Worm (Caenorhabditis elegans) whole organism, L4 larva: ENCODE data around the gene H37A05.2.

ENCODE experiments used
- D1046.2 ChIP-seq: fragments of 200-800 bp; sonication (Bioruptor generic); IDR thresholded peaks from 2 replicates; pipeline ENCODE4 v1.3.6; 2022; ENCODE audit warnings: missing genetic modification characterization, missing compliant biosample characterization
- F10B5.3 ChIP-seq: sonication (generic microtip); optimal IDR thresholded peaks from 2 replicates; lab custom pipeline; 2016; ENCODE audit warnings: mild to moderate bottlenecking, missing genetic modification characterization, missing compliant biosample characterization
- F37D6.2 ChIP-seq: sonication (generic microtip); optimal IDR thresholded peaks from 2 replicates; lab custom pipeline; 2016; ENCODE audit warnings: mild to moderate bottlenecking, missing genetic modification characterization, missing compliant biosample characterization
- T26A8.4 ChIP-seq: fragments of 200-800 bp; sonication (Bioruptor generic); IDR thresholded peaks from 2 replicates; pipeline ENCODE4 v1.3.6; 2022; ENCODE audit warnings: missing genetic modification characterization, missing compliant biosample characterization
- Y105C5A.15 ChIP-seq: fragments of 200-800 bp; sonication (Bioruptor generic); IDR thresholded peaks from 2 replicates; pipeline ENCODE4 v1.3.6; 2022; ENCODE audit warnings: missing genetic modification characterization, missing compliant biosample characterization
- Y75B8A.6 ChIP-seq: fragments of 200-800 bp; sonication (Bioruptor generic); IDR thresholded peaks from 2 replicates; pipeline ENCODE4 v1.3.6; 2022; ENCODE audit warnings: missing genetic modification reagents, missing genetic modification characterization, missing compliant biosample characterization
- ZK337.2 ChIP-seq: fragments of 200-800 bp; sonication (Bioruptor generic); IDR thresholded peaks from 2 replicates; pipeline ENCODE4 v1.3.6; 2022; ENCODE audit warnings: missing genetic modification reagents, missing genetic modification characterization, missing compliant biosample characterization
- aha-1 ChIP-seq: fragments of 150-350 bp; peaks from one replicate; lab custom pipeline; 2014; ENCODE audit warnings: missing biosample characterization, missing genetic modification characterization
- ama-1 ChIP-seq: fragments of 150-350 bp; optimal IDR thresholded peaks from 2 replicates; lab custom pipeline; 2014; ENCODE audit warnings: inconsistent platforms, mixed read lengths
- attf-4 ChIP-seq: sonication (generic microtip); optimal IDR thresholded peaks from 3 replicates; lab custom pipeline; 2017; ENCODE audit warnings: missing biosample characterization, missing genetic modification characterization
- ceh-32 ChIP-seq: sonication (generic microtip); optimal IDR thresholded peaks from 2 replicates; lab custom pipeline; 2016; ENCODE audit warnings: mild to moderate bottlenecking, missing genetic modification characterization, missing compliant biosample characterization; ENCODE audit not compliant: poor library complexity
- ceh-62 ChIP-seq: sonication (generic microtip); optimal IDR thresholded peaks from 2 replicates; lab custom pipeline; 2017; ENCODE audit warnings: missing biosample characterization, missing genetic modification characterization
- ces-1 ChIP-seq: fragments of 150-350 bp; sonication (generic microtip); optimal IDR thresholded peaks from 4 replicates; lab custom pipeline; 2014; ENCODE audit warnings: missing biosample characterization, missing genetic modification reagents, missing genetic modification characterization
- daf-16 ChIP-seq, 3 experiments: sonication (generic microtip); optimal IDR thresholded peaks; 2 replicates each; lab custom pipeline; 2016 to 2017; ENCODE audit warnings: missing genetic modification characterization in 3 of 3, missing genetic modification reagents in 3 of 3, mild to moderate bottlenecking in 2 of 3, missing compliant biosample characterization in 2 of 3, missing biosample characterization in 1 of 3, moderate library complexity in 1 of 3
- daf-19 ChIP-seq: fragments of 200-800 bp; sonication (Bioruptor generic); conservative IDR thresholded peaks from 2 replicates; pipeline ENCODE4 v1.3.6; 2022; ENCODE audit warnings: missing genetic modification characterization, missing compliant biosample characterization
- dmd-6 ChIP-seq: fragments of 200-800 bp; sonication (Bioruptor generic); IDR thresholded peaks from 2 replicates; pipeline ENCODE4 v1.3.6; 2022; ENCODE audit warnings: missing genetic modification reagents, missing genetic modification characterization, missing compliant biosample characterization
- dpl-1 ChIP-seq: fragments of 150-350 bp; optimal IDR thresholded peaks from 2 replicates; lab custom pipeline; 2014; ENCODE audit warnings: missing biosample characterization, missing genetic modification reagents, missing genetic modification characterization
- duxl-1 ChIP-seq: sonication (generic microtip); optimal IDR thresholded peaks from 2 replicates; lab custom pipeline; 2016; ENCODE audit warnings: mild to moderate bottlenecking, missing genetic modification characterization, moderate library complexity, missing compliant biosample characterization; ENCODE audit not compliant: poor library complexity
- dve-1 ChIP-seq: sonication (generic microtip); optimal IDR thresholded peaks from 2 replicates; lab custom pipeline; 2017; ENCODE audit warnings: antibody characterized with exemption, mild to moderate bottlenecking, missing genetic modification characterization, missing compliant biosample characterization; ENCODE audit not compliant: insufficient read depth
- egl-27 ChIP-seq: sonication (generic microtip); optimal IDR thresholded peaks from 3 replicates; lab custom pipeline; 2017; ENCODE audit warnings: missing biosample characterization, missing genetic modification reagents, missing genetic modification characterization
- fos-1 ChIP-seq: fragments of 150-350 bp; optimal IDR thresholded peaks from 2 replicates; lab custom pipeline; 2014; ENCODE audit warnings: missing biosample characterization, missing genetic modification characterization
- gei-8 ChIP-seq: fragments of 200-800 bp; sonication (Bioruptor generic); optimal IDR thresholded peaks from 2 replicates; lab custom pipeline; 2018; ENCODE audit warnings: mild to moderate bottlenecking, missing genetic modification characterization, missing compliant biosample characterization
- hlh-11 ChIP-seq: fragments of 200-800 bp; sonication (Bioruptor generic); optimal IDR thresholded peaks from 2 replicates; lab custom pipeline; 2018; ENCODE audit warnings: mild to moderate bottlenecking, missing genetic modification characterization, missing compliant biosample characterization
- lin-13 ChIP-seq: fragments of 150-350 bp; optimal IDR thresholded peaks from 2 replicates; lab custom pipeline; 2014; ENCODE audit warnings: missing biosample characterization, missing genetic modification reagents, missing genetic modification characterization
- lin-29 ChIP-seq: fragments of 200-800 bp; sonication (Bioruptor generic); IDR thresholded peaks from 2 replicates; pipeline ENCODE4 v1.3.6; 2022; ENCODE audit warnings: missing genetic modification reagents, missing genetic modification characterization, missing compliant biosample characterization
- lin-39 ChIP-seq: fragments of 150-350 bp; optimal IDR thresholded peaks from 2 replicates; lab custom pipeline; 2014; ENCODE audit warnings: missing biosample characterization, missing genetic modification reagents, missing genetic modification characterization
- mdl-1 ChIP-seq, 2 experiments: fragments of 150-350 bp in 1 of 2; sonication (generic microtip) in 1 of 2; optimal IDR thresholded peaks; 2 replicates each; lab custom pipeline; 2014 to 2017; ENCODE audit warnings: missing biosample characterization in 2 of 2, missing genetic modification characterization in 2 of 2
- mdt-29 ChIP-seq: fragments of 200-800 bp; sonication (Bioruptor generic); IDR thresholded peaks from 2 replicates; pipeline ENCODE4 v1.3.6; 2022; ENCODE audit warnings: missing genetic modification reagents, missing genetic modification characterization, missing compliant biosample characterization
- mep-1 ChIP-seq: fragments of 150-350 bp; sonication (generic microtip); optimal IDR thresholded peaks from 3 replicates; lab custom pipeline; 2014; ENCODE audit warnings: missing biosample characterization, missing genetic modification characterization
- mxl-2 ChIP-seq: fragments of 200-800 bp; sonication (Bioruptor generic); conservative IDR thresholded peaks from 2 replicates; pipeline ENCODE4 v1.3.6; 2022; ENCODE audit warnings: missing genetic modification reagents, missing genetic modification characterization, missing compliant biosample characterization
- mxl-3 ChIP-seq: fragments of 200-800 bp; sonication (Bioruptor generic); optimal IDR thresholded peaks from 2 replicates; lab custom pipeline; 2018; ENCODE audit warnings: mild to moderate bottlenecking, missing genetic modification characterization, missing compliant biosample characterization
- nhr-10 ChIP-seq: fragments of 150-350 bp; optimal IDR thresholded peaks from 2 replicates; lab custom pipeline; 2014; ENCODE audit warnings: missing biosample characterization, missing genetic modification characterization
- nhr-111 ChIP-seq: fragments of 200-800 bp; sonication (Bioruptor generic); optimal IDR thresholded peaks from 2 replicates; lab custom pipeline; 2018; ENCODE audit warnings: mild to moderate bottlenecking, missing genetic modification characterization, missing compliant biosample characterization
- nhr-237 ChIP-seq: sonication (generic microtip); optimal IDR thresholded peaks from 2 replicates; lab custom pipeline; 2017; ENCODE audit warnings: missing biosample characterization, missing genetic modification characterization
- nhr-28 ChIP-seq: fragments of 150-350 bp; optimal IDR thresholded peaks from 2 replicates; lab custom pipeline; 2014; ENCODE audit warnings: missing biosample characterization, missing genetic modification characterization
- nhr-42 ChIP-seq: fragments of 200-800 bp; sonication (Bioruptor generic); IDR thresholded peaks from 2 replicates; pipeline ENCODE4 v1.3.6; 2022; ENCODE audit warnings: missing genetic modification characterization, missing compliant biosample characterization
- nhr-6 ChIP-seq: fragments of 150-350 bp; optimal IDR thresholded peaks from 2 replicates; lab custom pipeline; 2014; ENCODE audit warnings: missing biosample characterization, missing genetic modification characterization
- nhr-76 ChIP-seq: fragments of 150-350 bp; optimal IDR thresholded peaks from 2 replicates; lab custom pipeline; 2014; ENCODE audit warnings: missing biosample characterization, missing genetic modification characterization
- pha-4 ChIP-seq, 2 experiments: fragments of 150-350 bp in 1 of 2; fragments of 200-800 bp in 1 of 2; sonication (Bioruptor generic) in 1 of 2; IDR thresholded peaks in 1 of 2; optimal IDR thresholded peaks in 1 of 2; 2 replicates each; pipeline versions ENCODE4 v1.3.6 to Lab custom; 2014 to 2022; ENCODE audit warnings: missing genetic modification characterization in 2 of 2, missing genetic modification reagents in 2 of 2, missing biosample characterization in 1 of 2, missing compliant biosample characterization in 1 of 2
- pqm-1 ChIP-seq: sonication (generic microtip); optimal IDR thresholded peaks from 2 replicates; lab custom pipeline; 2017; ENCODE audit warnings: missing biosample characterization, missing genetic modification characterization
- sdz-12 ChIP-seq: fragments of 200-800 bp; sonication (Bioruptor generic); optimal IDR thresholded peaks from 2 replicates; lab custom pipeline; 2018; ENCODE audit warnings: mild to moderate bottlenecking, missing genetic modification characterization, missing compliant biosample characterization
- snpc-1.2 ChIP-seq: fragments of 200-800 bp; sonication (Bioruptor generic); IDR thresholded peaks from 2 replicates; pipeline ENCODE4 v1.3.6; 2022; ENCODE audit warnings: missing genetic modification reagents, missing genetic modification characterization, missing compliant biosample characterization
- spr-1 ChIP-seq: sonication (generic microtip); optimal IDR thresholded peaks from 2 replicates; lab custom pipeline; 2016; ENCODE audit warnings: mild to moderate bottlenecking, missing genetic modification characterization, missing compliant biosample characterization
- tra-1 ChIP-seq: fragments of 200-800 bp; sonication (Bioruptor generic); IDR thresholded peaks from 2 replicates; pipeline ENCODE4 v1.3.6; 2022; ENCODE audit warnings: missing genetic modification reagents, missing genetic modification characterization, missing compliant biosample characterization
- zag-1 ChIP-seq: fragments of 150-350 bp; optimal IDR thresholded peaks from 2 replicates; lab custom pipeline; 2014; ENCODE audit warnings: missing biosample characterization, missing genetic modification characterization
- zip-11 ChIP-seq: fragments of 200-800 bp; sonication (Bioruptor generic); IDR thresholded peaks from 2 replicates; pipeline ENCODE4 v1.3.6; 2022; ENCODE audit warnings: missing genetic modification characterization, missing compliant biosample characterization
- ztf-11 ChIP-seq: fragments of 150-350 bp; optimal IDR thresholded peaks from 2 replicates; lab custom pipeline; 2014; ENCODE audit warnings: missing biosample characterization, missing genetic modification characterization
- ztf-7 ChIP-seq: fragments of 150-350 bp; optimal IDR thresholded peaks from 2 replicates; lab custom pipeline; 2014; ENCODE audit warnings: missing biosample characterization, missing genetic modification characterization

Gene H37A05.2

ce11 chrV:13645848-13646578 lies 12.0 kb upstream of the H37A05.2 start (continued):
- TF ChIP-seq Y105C5A.15 (GFP tag; lab: Robert Waterston, UW) (no peak), daf-19 (no peak), snpc-1.2 (GFP tag; lab: Robert Waterston, UW) (peak; percentile 38; the same call in 1 of the 2 replicates), nhr-237 (tag; lab: Kevin White, UChicago) (no peak), nhr-6 (no peak), pha-4 (GFP tag; IDR thresholded peaks at IDR 0.05; lab: Robert Waterston, UW) (peak; percentile 100), pha-4 (tag; optimal IDR thresholded peaks at IDR 0.05; lab: Kevin White, UChicago) (no peak), tra-1 (GFP tag; lab: Robert Waterston, UW) (peak; percentile 68), nhr-10 (tag; lab: Kevin White, UChicago) (no peak), mdl-1 (tag; optimal IDR thresholded peaks at IDR 0.05; lab: Kevin White, UChicago) (no peak), ces-1 (no peak), dmd-6 (GFP tag; lab: Robert Waterston, UW) (no peak), hlh-11 (tag; lab: Kevin White, UChicago) (no peak), egl-27 (tag; lab: Kevin White, UChicago) (no peak), mxl-2 (GFP tag; lab: Robert Waterston, UW) (0 out of 2 replicates have a peak, but pooled peaks have one; percentile 33), mep-1 (tag; lab: Kevin White, UChicago) (no peak), dpl-1 (GFP tag; lab: Kevin White, UChicago) (no peak), nhr-111 (GFP tag; lab: Kevin White, UChicago) (no peak), spr-1 (tag; lab: Kevin White, UChicago) (no peak), lin-13 (GFP tag; lab: Kevin White, UChicago) (no peak), ama-1 (lab: Kevin White, UChicago) (no peak), zip-11 (GFP tag; lab: Robert Waterston, UW) (no peak; the same call in 1 of the 2 replicates), zag-1 (no peak), ztf-7 (tag; lab: Kevin White, UChicago) (no peak), ztf-11 (no peak), nhr-76 (no peak), duxl-1 (no peak)

ce11 chrV:13638040-13638439 lies 4.0 kb upstream of the H37A05.2 start:
- peak; percentile 78 for TF ChIP-seq dmd-6 (GFP tag; lab: Robert Waterston, UW)
- peak; percentile 37 for TF ChIP-seq dve-1 (tag; lab: Kevin White, UChicago)
- no peak for TF ChIP-seq ama-1 (lab: Kevin White, UChicago)
- no peak for TF ChIP-seq F37D6.2
- TF ChIP-seq mdt-29 (GFP tag; lab: Robert Waterston, UW), result no peak
- no peak for TF ChIP-seq snpc-1.2 (GFP tag; lab: Robert Waterston, UW)
- no peak for TF ChIP-seq daf-16 (GFP tag; optimal IDR thresholded peaks at IDR 0.05; lab: Kevin White, UChicago)
- TF ChIP-seq daf-16 (tag; optimal IDR thresholded peaks at IDR 0.05; lab: Kevin White, UChicago), result peak; percentile 43
- no peak for TF ChIP-seq sdz-12
- TF ChIP-seq nhr-28 (tag; lab: Kevin White, UChicago), result peak; percentile 69
- TF ChIP-seq lin-39 (tag; lab: Kevin White, UChicago), result no peak
- TF ChIP-seq pqm-1 (tag; lab: Kevin White, UChicago), result peak; percentile 69
- no peak for TF ChIP-seq T26A8.4
- no peak for TF ChIP-seq ceh-32 (tag; lab: Kevin White, UChicago)
- TF ChIP-seq hlh-11 (tag; lab: Kevin White, UChicago), result peak; percentile 9

- no peak for TF ChIP-seq F37D6.2
- no peak for TF ChIP-seq fos-1 (tag; lab: Kevin White, UChicago)
- TF ChIP-seq mxl-3, result no peak
- TF ChIP-seq lin-29 (GFP tag; lab: Robert Waterston, UW), result no peak
- no peak for TF ChIP-seq mdt-29 (GFP tag; lab: Robert Waterston, UW)
- TF ChIP-seq D1046.2, result no peak
- TF ChIP-seq aha-1 (tag; lab: Kevin White, UChicago), result no peak
- TF ChIP-seq nhr-237 (tag; lab: Kevin White, UChicago), result no peak
- no peak for TF ChIP-seq attf-4 (tag; lab: Kevin White, UChicago)
- no peak for TF ChIP-seq Y75B8A.6 (GFP tag; lab: Robert Waterston, UW)
- no peak for TF ChIP-seq nhr-42 (GFP tag; lab: Robert Waterston, UW)
- no peak for TF ChIP-seq nhr-10 (tag; lab: Kevin White, UChicago)
- no peak for TF ChIP-seq F10B5.3 (tag; lab: Kevin White, UChicago)
- no peak for TF ChIP-seq ZK337.2 (GFP tag; lab: Robert Waterston, UW)
- TF ChIP-seq ceh-62 (tag; lab: Kevin White, UChicago), result no peak
- TF ChIP-seq gei-8 (GFP tag; lab: Kevin White, UChicago), result no peak
Observed at ce11 chrV:13636411-13636810, 2.4 kb upstream of the H37A05.2 start.
